Worm (Caenorhabditis elegans) whole organism, L1 larva: Measurements from ENCODE around the gene Y49E10.30.

Experiments used
- C16A3.4 ChIP-seq: fragments of 150-350 bp; optimal IDR thresholded peaks from 2 replicates; lab custom pipeline; 2014; ENCODE audit warnings: missing biosample characterization, missing genetic modification characterization
- F16B12.6 ChIP-seq: fragments of 150-350 bp; optimal IDR thresholded peaks from 2 replicates; lab custom pipeline; 2014; ENCODE audit warnings: missing biosample characterization, missing genetic modification characterization
- aha-1 ChIP-seq: fragments of 150-350 bp; optimal IDR thresholded peaks from 2 replicates; lab custom pipeline; 2014; ENCODE audit warnings: missing biosample characterization, missing genetic modification characterization
- aly-2 ChIP-seq: fragments of 150-350 bp; optimal IDR thresholded peaks from 2 replicates; lab custom pipeline; 2014; ENCODE audit warnings: missing biosample characterization, missing genetic modification characterization
- ama-1 ChIP-seq: fragments of 150-350 bp; optimal IDR thresholded peaks from 2 replicates; lab custom pipeline; 2014
- blmp-1 ChIP-seq: fragments of 150-350 bp; optimal IDR thresholded peaks from 2 replicates; lab custom pipeline; 2014; ENCODE audit warnings: missing biosample characterization, missing genetic modification characterization
- ceh-82 ChIP-seq, 3 experiments: fragments of 150-350 bp in 1 of 3; sonication (generic microtip) in 2 of 3; optimal IDR thresholded peaks; 2 replicates each; lab custom pipeline; 2014 to 2017; ENCODE audit warnings: missing biosample characterization in 3 of 3, missing genetic modification characterization in 3 of 3
- dsc-1 ChIP-seq: sonication (generic microtip); optimal IDR thresholded peaks from 2 replicates; lab custom pipeline; 2016; ENCODE audit warnings: mild to moderate bottlenecking, missing genetic modification characterization, missing compliant biosample characterization
- efl-1 ChIP-seq, 4 experiments: fragments of 150-350 bp; optimal IDR thresholded peaks in 3 of 4; peaks in 1 of 4; 1 replicate in 1 of 4; 2 replicates in 3 of 4; lab custom pipeline; 2014; ENCODE audit warnings: missing biosample characterization in 2 of 4, missing genetic modification characterization in 2 of 4, missing genetic modification reagents in 2 of 4
- egl-13 ChIP-seq: sonication (generic microtip); optimal IDR thresholded peaks from 2 replicates; lab custom pipeline; 2016; ENCODE audit warnings: missing genotype, missing genetic modification reagents, missing genetic modification characterization, missing compliant biosample characterization
- egl-27 ChIP-seq, 2 experiments: fragments of 150-350 bp in 1 of 2; sonication (generic microtip); optimal IDR thresholded peaks; 3 replicates each; lab custom pipeline; 2017 to 2018; ENCODE audit warnings: missing biosample characterization in 2 of 2, missing genetic modification characterization in 2 of 2, missing genetic modification reagents in 2 of 2
- ets-5 ChIP-seq: fragments of 200-800 bp; sonication (Bioruptor generic); IDR thresholded peaks from 2 replicates; pipeline ENCODE4 v1.3.6; 2022; ENCODE audit warnings: missing genetic modification characterization, missing compliant biosample characterization
- fos-1 ChIP-seq: fragments of 150-350 bp; optimal IDR thresholded peaks from 2 replicates; lab custom pipeline; 2014; ENCODE audit warnings: missing biosample characterization, missing genetic modification characterization
- hlh-17 ChIP-seq: fragments of 200-800 bp; sonication (Bioruptor generic); optimal IDR thresholded peaks from 2 replicates; lab custom pipeline; 2018; ENCODE audit warnings: missing genetic modification characterization, mild to moderate bottlenecking, missing compliant biosample characterization, moderate library complexity, borderline replicate concordance
- hpl-2 ChIP-seq: fragments of 150-350 bp; optimal IDR thresholded peaks from 2 replicates; lab custom pipeline; 2014; ENCODE audit warnings: missing biosample characterization, missing genetic modification reagents, missing genetic modification characterization
- irx-1 ChIP-seq: sonication (generic microtip); optimal IDR thresholded peaks from 2 replicates; lab custom pipeline; 2016; ENCODE audit warnings: missing genetic modification characterization, missing compliant biosample characterization
- jun-1 ChIP-seq: fragments of 150-350 bp; optimal IDR thresholded peaks from 2 replicates; lab custom pipeline; 2014; ENCODE audit warnings: missing biosample characterization, missing genetic modification reagents, missing genetic modification characterization
- lin-13 ChIP-seq: fragments of 150-350 bp; optimal IDR thresholded peaks from 2 replicates; lab custom pipeline; 2014; ENCODE audit warnings: missing biosample characterization, missing genetic modification reagents, missing genetic modification characterization
- lin-35 ChIP-seq, 2 experiments: fragments of 150-350 bp; optimal IDR thresholded peaks; 2 replicates each; lab custom pipeline; 2014; ENCODE audit warnings: missing biosample characterization in 2 of 2, missing genetic modification characterization in 2 of 2, missing genetic modification reagents in 2 of 2
- lin-39 ChIP-seq: fragments of 150-350 bp; optimal IDR thresholded peaks from 2 replicates; lab custom pipeline; 2014; ENCODE audit warnings: missing biosample characterization, missing genetic modification reagents, missing genetic modification characterization
- lir-3 ChIP-seq: sonication (generic microtip); optimal IDR thresholded peaks from 2 replicates; lab custom pipeline; 2016; ENCODE audit warnings: mild to moderate bottlenecking, missing genetic modification characterization, moderate library complexity, missing compliant biosample characterization; ENCODE audit not compliant: poor library complexity
- mdl-1 ChIP-seq, 2 experiments: fragments of 150-350 bp; optimal IDR thresholded peaks; 2 replicates each; lab custom pipeline; 2014 to 2017; ENCODE audit warnings: missing biosample characterization in 2 of 2, missing genetic modification characterization in 2 of 2, inconsistent platforms in 1 of 2
- nhr-237 ChIP-seq: fragments of 150-350 bp; optimal IDR thresholded peaks from 2 replicates; lab custom pipeline; 2014; ENCODE audit warnings: missing biosample characterization, missing genetic modification characterization
- nhr-47 ChIP-seq: sonication (generic microtip); optimal IDR thresholded peaks from 2 replicates; lab custom pipeline; 2016; ENCODE audit warnings: mild to moderate bottlenecking, missing genetic modification characterization, moderate library complexity, missing compliant biosample characterization
- nhr-71 ChIP-seq: sonication (generic microtip); optimal IDR thresholded peaks from 2 replicates; lab custom pipeline; 2016; ENCODE audit warnings: mild to moderate bottlenecking, missing genetic modification characterization, moderate library complexity, missing compliant biosample characterization
- nhr-77 ChIP-seq: fragments of 150-350 bp; optimal IDR thresholded peaks from 2 replicates; lab custom pipeline; 2014; ENCODE audit warnings: missing biosample characterization, missing genetic modification characterization
- nhr-84 ChIP-seq: sonication (generic microtip); optimal IDR thresholded peaks from 2 replicates; lab custom pipeline; 2017; ENCODE audit warnings: missing biosample characterization, missing genetic modification characterization
- nhr-85 ChIP-seq: sonication (generic microtip); peaks from one replicate; lab custom pipeline; 2016; ENCODE audit warnings: missing genetic modification characterization, inconsistent platforms, missing compliant biosample characterization
- nhr-90 ChIP-seq: sonication (generic microtip); optimal IDR thresholded peaks from 2 replicates; lab custom pipeline; 2016; ENCODE audit warnings: mild to moderate bottlenecking, missing genetic modification characterization, missing compliant biosample characterization; ENCODE audit not compliant: poor library complexity
- pax-3 ChIP-seq: fragments of 200-800 bp; sonication (Bioruptor generic); optimal IDR thresholded peaks from 2 replicates; lab custom pipeline; 2018; ENCODE audit warnings: mild to moderate bottlenecking, missing genetic modification characterization, moderate library complexity, missing compliant biosample characterization
- skn-1 ChIP-seq: fragments of 150-350 bp; optimal IDR thresholded peaks from 2 replicates; lab custom pipeline; 2014; ENCODE audit warnings: missing biosample characterization, missing genetic modification characterization
- snpc-4 ChIP-seq: fragments of 150-350 bp; optimal IDR thresholded peaks from 2 replicates; lab custom pipeline; 2014; ENCODE audit warnings: missing biosample characterization, missing genetic modification characterization
- sptf-1 ChIP-seq: fragments of 150-350 bp; optimal IDR thresholded peaks from 2 replicates; lab custom pipeline; 2014; ENCODE audit warnings: missing biosample characterization, missing genetic modification characterization
- swsn-7 ChIP-seq: sonication (generic microtip); optimal IDR thresholded peaks from 2 replicates; lab custom pipeline; 2016; ENCODE audit warnings: missing genetic modification characterization, missing compliant biosample characterization
- tbx-2 ChIP-seq: sonication (generic microtip); optimal IDR thresholded peaks from 2 replicates; lab custom pipeline; 2016; ENCODE audit warnings: missing genetic modification characterization, missing compliant biosample characterization
- unc-130 ChIP-seq: fragments of 150-350 bp; optimal IDR thresholded peaks from 2 replicates; lab custom pipeline; 2017; ENCODE audit warnings: missing biosample characterization, missing genetic modification characterization, inconsistent platforms
- unc-30 ChIP-seq: sonication (generic microtip); optimal IDR thresholded peaks from 2 replicates; lab custom pipeline; 2017; ENCODE audit warnings: missing biosample characterization, missing genetic modification characterization
- zag-1 ChIP-seq: fragments of 150-350 bp; optimal IDR thresholded peaks from 2 replicates; lab custom pipeline; 2014; ENCODE audit warnings: missing biosample characterization, missing genetic modification characterization
- zip-4 ChIP-seq: fragments of 200-800 bp; sonication (Bioruptor generic); optimal IDR thresholded peaks from 2 replicates; lab custom pipeline; 2018; ENCODE audit warnings: mild to moderate bottlenecking, missing genetic modification characterization, moderate library complexity, missing compliant biosample characterization
- ztf-11 ChIP-seq, 2 experiments: sonication (generic microtip); optimal IDR thresholded peaks; 2 replicates each; lab custom pipeline; 2016 to 2017; ENCODE audit warnings: missing genetic modification characterization in 2 of 2, missing biosample characterization in 1 of 2, missing compliant biosample characterization in 1 of 2

Y49E10.30 gene

DNA sequence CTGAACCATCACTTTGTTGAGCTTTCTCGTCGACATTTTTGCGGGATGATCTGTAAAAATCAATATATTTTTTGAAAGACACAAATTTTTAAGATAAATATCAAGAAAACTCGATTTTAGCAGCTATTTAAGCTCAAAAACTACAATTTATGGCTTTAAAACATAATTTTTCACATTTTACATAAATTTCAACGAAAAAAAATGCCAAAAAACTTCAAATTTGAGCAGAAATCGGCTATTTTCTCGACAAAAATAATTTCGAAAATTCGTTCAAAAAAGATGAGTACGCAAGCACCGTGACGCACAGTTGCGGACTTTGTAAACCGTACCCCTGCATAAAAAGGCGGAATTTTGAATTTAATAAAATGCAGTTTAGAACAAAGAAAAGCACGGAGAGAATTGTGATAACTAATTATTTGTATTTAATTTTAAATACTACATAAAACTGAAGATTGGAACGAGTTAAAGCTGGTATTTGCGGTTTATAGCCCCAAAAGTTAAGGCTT, 42.9 kb downstream of the Y49E10.30 start, which contains the start of gene snr-6 (continued):
- TF ChIP-seq lin-35 (GFP tag; optimal IDR thresholded peaks at IDR 0.05; lab: Kevin White, UChicago): peak; percentile 99
- TF ChIP-seq ztf-11 (tag; optimal IDR thresholded peaks at IDR 0.05; lab: Kevin White, UChicago): peak in 1 of 2 experiments; percentile 22
- peak; percentile 38 for TF ChIP-seq egl-13 (tag; lab: Kevin White, UChicago)
- TF ChIP-seq dsc-1 (tag; lab: Kevin White, UChicago): peak; percentile 54
- peak; percentile 61 for TF ChIP-seq swsn-7 (tag; lab: Kevin White, UChicago)
- peak; percentile 85 for TF ChIP-seq unc-130
- TF ChIP-seq aly-2: peak; percentile 72
- TF ChIP-seq mdl-1 (tag; optimal IDR thresholded peaks at IDR 0.05; lab: Kevin White, UChicago): peak in 1 of 2 experiments; percentile 67
- peak; percentile 62 for TF ChIP-seq blmp-1 (tag; lab: Kevin White, UChicago)
- TF ChIP-seq C16A3.4: peak; percentile 80
- peak; percentile 83 for TF ChIP-seq nhr-47 (tag; lab: Kevin White, UChicago)
- peak; percentile 81 for TF ChIP-seq fos-1 (tag; lab: Kevin White, UChicago)
- no peak for TF ChIP-seq egl-27 (tag; optimal IDR thresholded peaks at IDR 0.05; lab: Kevin White, UChicago)
- peak; percentile 98 for TF ChIP-seq F16B12.6 (tag; lab: Kevin White, UChicago)
- peak; percentile 54 for TF ChIP-seq irx-1 (tag; lab: Kevin White, UChicago)
- TF ChIP-seq nhr-77: peak; percentile 61
- TF ChIP-seq skn-1 (tag; lab: Kevin White, UChicago): peak; percentile 90
- peak; percentile 22 for TF ChIP-seq pax-3 (tag; lab: Kevin White, UChicago)
- no peak for TF ChIP-seq ama-1 (lab: Kevin White, UChicago)
- no peak for TF ChIP-seq zag-1 (tag; lab: Kevin White, UChicago)
- TF ChIP-seq ceh-82 (tag; optimal IDR thresholded peaks at IDR 0.05; lab: Kevin White, UChicago): peak; percentile 48 to 90 (median 54)
- peak; percentile 69 for TF ChIP-seq lin-13 (GFP tag; lab: Kevin White, UChicago)
- TF ChIP-seq zip-4 (GFP tag; lab: Kevin White, UChicago): peak; percentile 14
- TF ChIP-seq lin-39: no peak
- peak; percentile 19 for TF ChIP-seq snpc-4 (tag; lab: Kevin White, UChicago)

DNA sequence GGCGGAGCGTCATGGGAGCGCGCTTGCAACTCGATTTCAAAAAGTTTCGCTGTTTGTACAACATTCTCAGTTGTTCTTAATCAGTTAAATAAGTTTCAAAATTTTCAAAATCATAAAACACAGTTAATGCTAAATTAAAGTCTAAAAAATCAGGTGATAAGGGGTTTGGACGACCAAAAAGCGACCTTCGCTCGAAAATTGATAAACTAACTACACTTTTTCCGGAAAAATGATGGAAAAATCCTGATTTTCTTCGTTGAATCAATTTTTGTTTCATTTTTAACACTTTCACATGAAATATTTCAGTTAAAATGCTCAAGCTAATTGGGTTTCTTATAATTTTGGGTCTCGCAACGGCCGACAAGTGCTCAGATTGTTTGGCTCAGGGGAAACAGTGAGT, 43.5 kb downstream of the Y49E10.30 start, which contains the start of gene Y49E10.16:
Y49E10.16 (plus strand) TSS at position 301 of the 400 bp plus-strand sequence.
- no peak for TF ChIP-seq nhr-71
- TF ChIP-seq efl-1 (optimal IDR thresholded peaks at IDR 0.05; lab: Kevin White, UChicago): no peak
- TF ChIP-seq efl-1 (GFP tag; optimal IDR thresholded peaks at IDR 0.05 in 1 of 2; lab: Kevin White, UChicago): peak in 1 of 2 experiments; percentile 87

DNA sequence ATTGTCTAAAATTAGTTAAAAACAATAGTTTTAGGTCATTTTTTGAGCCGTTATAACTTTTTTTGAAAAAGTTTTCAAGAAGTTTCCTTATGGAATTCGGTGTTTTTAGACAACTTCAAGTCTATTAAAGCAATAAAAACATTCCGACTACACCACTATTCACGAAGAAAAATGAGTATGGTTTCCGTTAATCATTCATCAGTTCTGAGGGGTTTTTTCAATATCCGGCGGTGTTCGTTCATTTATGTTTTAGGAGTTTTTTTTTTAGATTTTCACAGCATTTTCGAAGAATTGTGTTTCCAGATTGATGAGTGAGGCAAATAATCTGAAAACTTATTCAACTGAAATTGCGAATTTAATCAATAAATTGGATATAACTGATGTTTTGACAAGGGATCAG, 47.4 kb downstream of the Y49E10.30 start, which contains the start of gene Y49E10.27:
Y49E10.27 (plus strand) TSS at position 301 of the 400 bp plus-strand sequence.
- no peak for TF ChIP-seq hlh-17
- no peak for TF ChIP-seq nhr-84
- no peak for TF ChIP-seq unc-30 (tag; lab: Kevin White, UChicago)
- no peak for TF ChIP-seq nhr-90
- TF ChIP-seq unc-130: no peak
- no peak for TF ChIP-seq ets-5 (GFP tag; lab: Robert Waterston, UW)
- no peak for TF ChIP-seq aha-1
- TF ChIP-seq sptf-1 (tag; lab: Kevin White, UChicago): no peak
- TF ChIP-seq hpl-2 (GFP tag; lab: Kevin White, UChicago): no peak
- no peak for TF ChIP-seq efl-1 (optimal IDR thresholded peaks at IDR 0.05; lab: Kevin White, UChicago)
- TF ChIP-seq efl-1 (GFP tag; optimal IDR thresholded peaks at IDR 0.05 in 1 of 2; lab: Kevin White, UChicago): no peak
- TF ChIP-seq nhr-237 (tag; lab: Kevin White, UChicago): no peak
- TF ChIP-seq zag-1 (tag; lab: Kevin White, UChicago): no peak
- no peak for TF ChIP-seq irx-1 (tag; lab: Kevin White, UChicago)
- no peak for TF ChIP-seq lir-3 (tag; lab: Kevin White, UChicago)
- TF ChIP-seq nhr-85 (tag; lab: Kevin White, UChicago): no peak
- TF ChIP-seq jun-1 (tag; lab: Kevin White, UChicago): no peak
- TF ChIP-seq tbx-2 (tag; lab: Kevin White, UChicago): no peak
- TF ChIP-seq, all 84 proteins: peak for 0
